Fruit fly (Drosophila melanogaster) whole organism, pupa: ENCODE data around the gene CG45487.
A peak's percentile ranks its signal among the peaks of the same experiment; 100 is the strongest.

ENCODE experiments used
- CG14655 ChIP-seq: fragments of 200-800 bp; sonication (Bioruptor generic); optimal IDR thresholded peaks from 3 replicates; lab custom pipeline; 2017; ENCODE audit warnings: mild to moderate bottlenecking, missing biosample characterization, missing genetic modification reagents, missing genetic modification characterization
- CG15710 ChIP-seq: fragments of 200-800 bp; sonication (Bioruptor generic); optimal IDR thresholded peaks from 2 replicates; lab custom pipeline; 2018; ENCODE audit warnings: missing biosample characterization, mild to moderate bottlenecking, missing genetic modification characterization, moderate library complexity
- CG17806 ChIP-seq: fragments of 200-800 bp; sonication (Bioruptor generic); optimal IDR thresholded peaks from 2 replicates; lab custom pipeline; 2018; ENCODE audit warnings: missing biosample characterization, mild to moderate bottlenecking, missing genetic modification characterization, moderate library complexity
- CG32121 ChIP-seq: fragments of 200-800 bp; sonication (Bioruptor generic); IDR thresholded peaks from 2 replicates; pipeline ENCODE4 v1.3.6; 2022; ENCODE audit warnings: missing biosample characterization, missing genetic modification characterization
- CG34367 ChIP-seq: fragments of 200-800 bp; sonication (Bioruptor generic); optimal IDR thresholded peaks from 2 replicates; lab custom pipeline; 2018; ENCODE audit warnings: missing biosample characterization, mild to moderate bottlenecking, missing genetic modification characterization
- CG4496 ChIP-seq: fragments of 200-800 bp; sonication (Bioruptor generic); IDR thresholded peaks from 3 replicates; pipeline ENCODE4 v1.3.6; 2022; ENCODE audit warnings: missing biosample characterization, missing genetic modification characterization
- CG8159 ChIP-seq: fragments of 200-800 bp; sonication (Bioruptor generic); optimal IDR thresholded peaks from 3 replicates; lab custom pipeline; 2018; ENCODE audit warnings: missing biosample characterization, mild to moderate bottlenecking, missing genetic modification characterization, moderate library complexity
- CG9948 ChIP-seq: fragments of 200-800 bp; sonication (Bioruptor generic); optimal IDR thresholded peaks from 2 replicates; lab custom pipeline; 2018; ENCODE audit warnings: missing biosample characterization, mild to moderate bottlenecking, missing genetic modification characterization, moderate library complexity
- D1 ChIP-seq: fragments of 200-800 bp; sonication (Bioruptor generic); optimal IDR thresholded peaks from 2 replicates; lab custom pipeline; 2018; ENCODE audit warnings: missing biosample characterization, mild to moderate bottlenecking, missing genetic modification characterization, moderate library complexity
- EcR ChIP-seq: fragments of 200-800 bp; sonication (Bioruptor generic); optimal IDR thresholded peaks from 3 replicates; lab custom pipeline; 2019; ENCODE audit warnings: missing biosample characterization, missing genetic modification characterization, mild to moderate bottlenecking, moderate library complexity, missing genetic modification reagents
- Ets98B ChIP-seq: fragments of 200-800 bp; sonication (Bioruptor generic); IDR thresholded peaks from 2 replicates; pipeline ENCODE4 v1.3.6; 2022; ENCODE audit warnings: missing biosample characterization, missing genetic modification characterization
- Snoo ChIP-seq: fragments of 200-800 bp; sonication (Bioruptor generic); optimal IDR thresholded peaks from 3 replicates; lab custom pipeline; 2017; ENCODE audit warnings: missing biosample characterization, mild to moderate bottlenecking, missing genetic modification characterization, inconsistent platforms
- fd96Ca ChIP-seq: fragments of 200-800 bp; sonication (Bioruptor generic); IDR thresholded peaks from 3 replicates; pipeline ENCODE4 v1.3.6; 2022; ENCODE audit warnings: missing biosample characterization, missing genetic modification characterization
- rn ChIP-seq: fragments of 200-800 bp; sonication (Bioruptor generic); IDR thresholded peaks from 2 replicates; pipeline ENCODE4 v1.3.6; 2022; ENCODE audit warnings: missing biosample characterization, missing genetic modification characterization

- TF ChIP-seq fd96Ca (no peak), CG17806 (no peak), CG4496 (GFP tag; lab: Robert Waterston, UW) (0 out of 3 replicates have a peak, but pooled peaks have one; percentile 26), rn (GFP tag; lab: Robert Waterston, UW) (no peak), CG9948 (tag; lab: Kevin White, UChicago) (peak; percentile 15), EcR (GFP tag; lab: Kevin White, UChicago) (no peak), D1 (tag; lab: Kevin White, UChicago) (no peak), CG14655 (GFP tag; lab: Kevin White, UChicago) (peak; percentile 52), CG15710 (tag; lab: Kevin White, UChicago) (no peak), CG34367 (tag; lab: Kevin White, UChicago) (no peak), Ets98B (GFP tag; lab: Robert Waterston, UW) (no peak), Snoo (tag; lab: Kevin White, UChicago) (no peak), CG8159 (peak; percentile 42), CG32121 (no peak)
Measured at dm6 chrX:19884204-19884603, 30.9 kb downstream of the CG45487 start.
